Worm (Caenorhabditis elegans): Measurements from ENCODE around the gene nspc-16.
A peak's percentile ranks its signal among the peaks of the same experiment; 100 is the strongest.

The nspc-16 gene

DNA sequence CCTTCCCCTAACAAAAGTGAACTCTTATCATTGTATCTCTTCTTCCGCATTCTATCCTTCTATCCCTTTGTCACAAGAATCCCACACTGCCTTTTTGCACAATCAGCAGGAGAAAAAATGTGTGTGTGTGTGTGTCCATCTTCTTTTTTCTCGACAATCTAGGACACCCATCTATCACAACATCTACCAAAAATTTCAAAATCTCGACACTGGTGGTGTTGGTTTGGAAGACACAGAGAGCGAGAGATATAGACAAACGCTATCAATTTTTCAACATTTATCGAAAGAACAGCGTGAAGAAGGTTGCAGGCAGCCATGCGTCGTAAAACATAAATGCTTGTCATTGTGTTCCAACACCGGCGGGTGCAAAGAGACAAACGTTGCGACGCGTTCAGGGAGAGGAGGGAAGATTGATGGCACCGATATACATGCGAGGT lies 14.5 kb upstream of the nspc-16 start:
- TF ChIP-seq sup-37 (GFP tag; optimal IDR thresholded peaks at IDR 0.05), result no peak
- TF ChIP-seq ama-1 (optimal IDR thresholded peaks at IDR 0.05), result no peak
- TF ChIP-seq ceh-90 (tag; optimal IDR thresholded peaks at IDR 0.05), result no peak
- TF ChIP-seq Y116A8C.19 (tag; optimal IDR thresholded peaks at IDR 0.05; ENCODE audit: borderline replicate concordance), result no peak
- TF ChIP-seq snu-23 (GFP tag; optimal IDR thresholded peaks at IDR 0.05), result peak; percentile 65
- TF ChIP-seq nhr-12 (tag; optimal IDR thresholded peaks at IDR 0.05), result no peak
- no peak for TF ChIP-seq nhr-28 (tag; optimal IDR thresholded peaks at IDR 0.05)
- TF ChIP-seq mep-1 (tag; optimal IDR thresholded peaks at IDR 0.05), result peak; percentile 85
- no peak for TF ChIP-seq skn-1 (tag; optimal IDR thresholded peaks at IDR 0.05)
- TF ChIP-seq ztf-4 (tag; optimal IDR thresholded peaks at IDR 0.05), result no peak
- peak; percentile 33 for TF ChIP-seq unc-130 (tag; optimal IDR thresholded peaks at IDR 0.05)
- no peak for TF ChIP-seq mab-9 (GFP tag; IDR thresholded peaks at IDR 0.05)
- no peak for TF ChIP-seq ets-5 (GFP tag; IDR thresholded peaks at IDR 0.05)
- TF ChIP-seq ceh-88 (GFP tag; IDR thresholded peaks at IDR 0.05), result no peak
- no peak for TF ChIP-seq mdl-1 (tag; optimal IDR thresholded peaks at IDR 0.05)
- TF ChIP-seq sox-4 (tag; optimal IDR thresholded peaks at IDR 0.05), result no peak
- peak; percentile 19 for TF ChIP-seq C16A3.4 (tag; optimal IDR thresholded peaks at IDR 0.05)
- no peak for TF ChIP-seq pqm-1 (tag; optimal IDR thresholded peaks at IDR 0.05)
- no peak for TF ChIP-seq C04F5.9 (tag; optimal IDR thresholded peaks at IDR 0.05)
- TF ChIP-seq alr-1 (tag; optimal IDR thresholded peaks at IDR 0.05; ENCODE audit: borderline replicate concordance), result no peak
- TF ChIP-seq nhr-84 (tag; optimal IDR thresholded peaks at IDR 0.05), result no peak
- peak; percentile 69 for TF ChIP-seq nhr-20 (tag; optimal IDR thresholded peaks at IDR 0.05)
- no peak for TF ChIP-seq snpc-4 (tag; optimal IDR thresholded peaks at IDR 0.05)
- TF ChIP-seq ceh-8 (GFP tag; optimal IDR thresholded peaks at IDR 0.05), result no peak
- TF ChIP-seq efl-3 (GFP tag; optimal IDR thresholded peaks at IDR 0.05), result no peak
- TF ChIP-seq C34B4.2 (tag; optimal IDR thresholded peaks at IDR 0.05), result no peak
- no peak for TF ChIP-seq nhr-11 (tag; optimal IDR thresholded peaks at IDR 0.05)
- TF ChIP-seq lir-3 (tag; optimal IDR thresholded peaks at IDR 0.05; ENCODE audit: poor library complexity), result peak; percentile 1
- TF ChIP-seq egl-27 (tag; optimal IDR thresholded peaks at IDR 0.05), result peak in 1 of 2 experiments; percentile 70
- TF ChIP-seq jun-1 (tag; optimal IDR thresholded peaks at IDR 0.05), result no peak
- no peak for TF ChIP-seq aly-2 (tag; optimal IDR thresholded peaks at IDR 0.05)
- TF ChIP-seq fkh-4 (tag; optimal IDR thresholded peaks at IDR 0.05; ENCODE audit: borderline replicate concordance), result no peak
- TF ChIP-seq aha-1 (tag; optimal IDR thresholded peaks at IDR 0.05), result no peak
- TF ChIP-seq pax-3 (tag; optimal IDR thresholded peaks at IDR 0.05), result no peak
- TF ChIP-seq hlh-4 (tag; optimal IDR thresholded peaks at IDR 0.05), result no peak
- TF ChIP-seq lin-15B (tag; optimal IDR thresholded peaks at IDR 0.05), result no peak
- peak; percentile 84 for TF ChIP-seq rnt-1 (tag; optimal IDR thresholded peaks at IDR 0.05)
- TF ChIP-seq nhr-19 (GFP tag; conservative IDR thresholded peaks at IDR 0.05), result peak; percentile 61
- no peak for TF ChIP-seq hlh-17 (GFP tag; optimal IDR thresholded peaks at IDR 0.05; ENCODE audit: borderline replicate concordance)
- TF ChIP-seq ces-1 (GFP tag; optimal IDR thresholded peaks at IDR 0.05), result no peak
- TF ChIP-seq pag-3 (tag; optimal IDR thresholded peaks at IDR 0.05; ENCODE audit: borderline replicate concordance, insufficient read depth), result peak; percentile 58
- TF ChIP-seq nhr-47 (tag; optimal IDR thresholded peaks at IDR 0.05), result peak; percentile 36
- TF ChIP-seq fos-1 (tag; optimal IDR thresholded peaks at IDR 0.05), result no peak
- no peak for TF ChIP-seq ztf-11 (tag; optimal IDR thresholded peaks at IDR 0.05)
- TF ChIP-seq fkh-10 (GFP tag; optimal IDR thresholded peaks at IDR 0.05), result no peak
- no peak for TF ChIP-seq unc-86 (tag; optimal IDR thresholded peaks at IDR 0.05)
- peak; percentile 58 for TF ChIP-seq tbx-2 (tag; optimal IDR thresholded peaks at IDR 0.05)
- peak in 1 of 2 experiments; percentile 36 for TF ChIP-seq lin-35 (GFP tag; optimal IDR thresholded peaks at IDR 0.05)
- no peak for TF ChIP-seq nhr-76 (tag; optimal IDR thresholded peaks at IDR 0.05)
- no peak for TF ChIP-seq sptf-1 (tag; optimal IDR thresholded peaks at IDR 0.05)
- no peak for TF ChIP-seq tlp-1 (tag; optimal IDR thresholded peaks at IDR 0.05)
- no peak for TF ChIP-seq unc-62 (GFP tag; optimal IDR thresholded peaks at IDR 0.05)
- TF ChIP-seq isw-1 (GFP tag; IDR thresholded peaks at IDR 0.05), result no peak
- TF ChIP-seq xbp-1 (tag; optimal IDR thresholded peaks at IDR 0.05), result no peak
